Fruit fly (Drosophila melanogaster) whole organism, embryonic: ENCODE measurements around the gene fliI.
A peak's percentile ranks its signal among the peaks of the same experiment; 100 is the strongest.

ENCODE experiments used
- BtbVII ChIP-seq: fragments of 200-800 bp; sonication (Bioruptor generic); optimal IDR thresholded peaks from 3 replicates; lab custom pipeline; 2017; ENCODE audit warnings: missing biosample characterization, mild to moderate bottlenecking, missing genetic modification characterization
- CG10274 ChIP-seq: fragments of 200-800 bp; sonication (Bioruptor generic); optimal IDR thresholded peaks from 3 replicates; lab custom pipeline; 2017; ENCODE audit warnings: missing biosample characterization, mild to moderate bottlenecking, missing genetic modification characterization
- CG10462 ChIP-seq: fragments of 200-800 bp; sonication (Bioruptor generic); optimal IDR thresholded peaks from 2 replicates; lab custom pipeline; 2016; ENCODE audit warnings: missing biosample characterization, missing genetic modification characterization
- CG12236 ChIP-seq: fragments of 200-800 bp; sonication (Bioruptor generic); optimal IDR thresholded peaks from 2 replicates; lab custom pipeline; 2016; ENCODE audit warnings: missing biosample characterization, missing genetic modification characterization
- CG1233 ChIP-seq: fragments of 200-800 bp; sonication (Bioruptor generic); optimal IDR thresholded peaks from 4 replicates; lab custom pipeline; 2018; ENCODE audit warnings: missing biosample characterization, mild to moderate bottlenecking, missing genetic modification characterization
- CG12391 ChIP-seq: fragments of 200-800 bp; sonication (Bioruptor generic); optimal IDR thresholded peaks from 3 replicates; lab custom pipeline; 2018; ENCODE audit warnings: missing biosample characterization, mild to moderate bottlenecking, missing genetic modification characterization, moderate library complexity
- CG13296 ChIP-seq: fragments of 200-800 bp; sonication (Bioruptor generic); optimal IDR thresholded peaks from 3 replicates; lab custom pipeline; 2018; ENCODE audit warnings: missing biosample characterization, mild to moderate bottlenecking, missing genetic modification characterization
- CG14441 ChIP-seq: fragments of 200-800 bp; sonication (Bioruptor generic); IDR thresholded peaks from 2 replicates; pipeline ENCODE4 v1.3.6; 2022; ENCODE audit warnings: missing biosample characterization, missing genetic modification characterization
- CG15601 ChIP-seq: fragments of 200-800 bp; sonication (Bioruptor generic); optimal IDR thresholded peaks from 3 replicates; lab custom pipeline; 2019; ENCODE audit warnings: missing biosample characterization, mild to moderate bottlenecking, missing genetic modification characterization, moderate library complexity
- CG17802 ChIP-seq: fragments of 200-800 bp; sonication (Bioruptor generic); optimal IDR thresholded peaks from 2 replicates; lab custom pipeline; 2018; ENCODE audit warnings: missing biosample characterization, mild to moderate bottlenecking, missing genetic modification characterization, moderate library complexity
- CG1792 ChIP-seq: fragments of 200-800 bp; sonication (Bioruptor generic); optimal IDR thresholded peaks from 2 replicates; lab custom pipeline; 2016; ENCODE audit warnings: missing biosample characterization, missing genetic modification characterization
- CG1832 ChIP-seq: fragments of 200-800 bp; sonication (Bioruptor generic); optimal IDR thresholded peaks from 2 replicates; lab custom pipeline; 2017; ENCODE audit warnings: missing biosample characterization, mild to moderate bottlenecking, missing genetic modification characterization, inconsistent platforms
- CG18619 ChIP-seq: fragments of 200-800 bp; sonication (Bioruptor generic); optimal IDR thresholded peaks from 3 replicates; lab custom pipeline; 2017; ENCODE audit warnings: missing biosample characterization, mild to moderate bottlenecking, missing genetic modification characterization
- CG2120 ChIP-seq: fragments of 200-800 bp; sonication (Bioruptor generic); optimal IDR thresholded peaks from 3 replicates; lab custom pipeline; 2016; ENCODE audit warnings: missing biosample characterization, missing genetic modification characterization
- CG3407 ChIP-seq: fragments of 200-800 bp; sonication (Bioruptor generic); optimal IDR thresholded peaks from 2 replicates; lab custom pipeline; 2018; ENCODE audit warnings: missing biosample characterization, mild to moderate bottlenecking, missing genetic modification characterization
- CG3995 ChIP-seq: fragments of 200-800 bp; sonication (Bioruptor generic); optimal IDR thresholded peaks from 3 replicates; lab custom pipeline; 2016; ENCODE audit warnings: missing biosample characterization, missing genetic modification characterization
- CG6254 ChIP-seq: fragments of 200-800 bp; sonication (Bioruptor generic); optimal IDR thresholded peaks from 3 replicates; lab custom pipeline; 2017; ENCODE audit warnings: mild to moderate bottlenecking, missing biosample characterization, missing genetic modification reagents, missing genetic modification characterization
- CG7372 ChIP-seq: fragments of 200-800 bp; sonication (Bioruptor generic); IDR thresholded peaks from 2 replicates; pipeline ENCODE4 v1.3.6; 2022; ENCODE audit warnings: missing biosample characterization, missing genetic modification characterization
- CG7786 ChIP-seq: fragments of 200-800 bp; sonication (Bioruptor generic); optimal IDR thresholded peaks from 2 replicates; lab custom pipeline; 2016; ENCODE audit warnings: missing biosample characterization, missing genetic modification characterization
- CG7839 ChIP-seq: fragments of 200-800 bp; sonication (Bioruptor generic); optimal IDR thresholded peaks from 3 replicates; lab custom pipeline; 2018; ENCODE audit warnings: missing biosample characterization, mild to moderate bottlenecking, missing genetic modification characterization, moderate library complexity
- CG7928 ChIP-seq: fragments of 200-800 bp; sonication (Bioruptor generic); optimal IDR thresholded peaks from 2 replicates; lab custom pipeline; 2017; ENCODE audit warnings: missing biosample characterization, mild to moderate bottlenecking, missing genetic modification characterization
- CG7987 ChIP-seq: fragments of 200-800 bp; sonication (Bioruptor generic); optimal IDR thresholded peaks from 2 replicates; lab custom pipeline; 2018; ENCODE audit warnings: missing biosample characterization, mild to moderate bottlenecking, missing genetic modification characterization, moderate library complexity
- CG8281 ChIP-seq: fragments of 200-800 bp; sonication (Bioruptor generic); optimal IDR thresholded peaks from 2 replicates; lab custom pipeline; 2018; ENCODE audit warnings: missing biosample characterization, mild to moderate bottlenecking, missing genetic modification characterization, moderate library complexity
- CG8765 ChIP-seq: fragments of 200-800 bp; sonication (Bioruptor generic); IDR thresholded peaks from 2 replicates; pipeline ENCODE4 v1.3.6; 2022; ENCODE audit warnings: missing biosample characterization, missing genetic modification characterization
- CG9215 ChIP-seq: fragments of 200-800 bp; sonication (Bioruptor generic); IDR thresholded peaks from 2 replicates; pipeline ENCODE4 v1.3.6; 2022; ENCODE audit warnings: missing biosample characterization, missing genetic modification characterization
- CG9609 ChIP-seq: fragments of 200-800 bp; sonication (Bioruptor generic); optimal IDR thresholded peaks from 3 replicates; lab custom pipeline; 2016; ENCODE audit warnings: missing biosample characterization, missing genetic modification characterization
- E2f2 ChIP-seq: fragments of 200-800 bp; sonication (Bioruptor generic); IDR thresholded peaks from 2 replicates; pipeline ENCODE4 v1.3.6; 2022; ENCODE audit warnings: missing biosample characterization, missing genetic modification characterization
- Ets97D ChIP-seq: fragments of 200-800 bp; sonication (Bioruptor generic); optimal IDR thresholded peaks from 3 replicates; lab custom pipeline; 2016; ENCODE audit warnings: missing biosample characterization, missing genetic modification characterization
- GATAe ChIP-seq: fragments of 200-800 bp; sonication (Bioruptor generic); conservative IDR thresholded peaks from 2 replicates; pipeline ENCODE4 v1.3.6; 2022; ENCODE audit warnings: missing biosample characterization, missing genetic modification characterization
- Gug ChIP-seq: fragments of 200-800 bp; sonication (Bioruptor generic); IDR thresholded peaks from 4 replicates; pipeline ENCODE4 v1.3.6; 2022; ENCODE audit warnings: missing biosample characterization, missing genetic modification characterization
- Rx ChIP-seq: fragments of 200-800 bp; sonication (Bioruptor generic); IDR thresholded peaks from 2 replicates; pipeline ENCODE4 v1.3.6; 2022; ENCODE audit warnings: missing biosample characterization, missing genetic modification characterization
- Spps ChIP-seq: fragments of 200-800 bp; sonication (Bioruptor generic); optimal IDR thresholded peaks from 2 replicates; lab custom pipeline; 2018; ENCODE audit warnings: missing biosample characterization, mild to moderate bottlenecking, missing genetic modification characterization
- Sry-β ChIP-seq: fragments of 200-800 bp; sonication (Bioruptor generic); optimal IDR thresholded peaks from 2 replicates; lab custom pipeline; 2018; ENCODE audit warnings: missing biosample characterization, mild to moderate bottlenecking, missing genetic modification characterization, moderate library complexity
- Taf1 ChIP-seq: fragments of 200-800 bp; sonication (Bioruptor generic); IDR thresholded peaks from 2 replicates; pipeline ENCODE4 v1.3.6; 2022; ENCODE audit warnings: missing biosample characterization, missing genetic modification characterization
- ara ChIP-seq: fragments of 200-800 bp; sonication (Bioruptor generic); IDR thresholded peaks from 2 replicates; pipeline ENCODE4 v1.3.6; 2022; ENCODE audit warnings: missing biosample characterization, missing genetic modification characterization
- bbx ChIP-seq: fragments of 200-800 bp; sonication (Bioruptor generic); IDR thresholded peaks from 2 replicates; pipeline ENCODE4 v1.3.6; 2022; ENCODE audit warnings: missing biosample characterization, missing genetic modification characterization; ENCODE audit not compliant: partially characterized antibody
- cg ChIP-seq: fragments of 200-800 bp; sonication (Bioruptor generic); optimal IDR thresholded peaks from 3 replicates; lab custom pipeline; 2019; ENCODE audit warnings: missing biosample characterization, mild to moderate bottlenecking, missing genetic modification characterization, moderate library complexity
- ems ChIP-seq: fragments of 200-800 bp; sonication (Bioruptor generic); optimal IDR thresholded peaks from 3 replicates; lab custom pipeline; 2016; ENCODE audit warnings: missing biosample characterization, missing genetic modification characterization
- eyg ChIP-seq: fragments of 200-800 bp; sonication (Bioruptor generic); optimal IDR thresholded peaks from 3 replicates; lab custom pipeline; 2016; ENCODE audit warnings: missing biosample characterization, missing genetic modification characterization
- gcm ChIP-seq: fragments of 200-800 bp; sonication (Bioruptor generic); optimal IDR thresholded peaks from 2 replicates; lab custom pipeline; 2019; ENCODE audit warnings: missing biosample characterization, mild to moderate bottlenecking, missing genetic modification characterization, moderate library complexity
- her ChIP-seq: fragments of 200-800 bp; sonication (Bioruptor generic); optimal IDR thresholded peaks from 2 replicates; lab custom pipeline; 2016; ENCODE audit warnings: missing biosample characterization, missing genetic modification characterization
- knrl ChIP-seq: fragments of 200-800 bp; sonication (Bioruptor generic); IDR thresholded peaks from 3 replicates; pipeline ENCODE4 v1.3.6; 2022; ENCODE audit warnings: missing biosample characterization, missing genetic modification characterization; ENCODE audit not compliant: partially characterized antibody
- lmd ChIP-seq: fragments of 200-800 bp; sonication (Bioruptor generic); IDR thresholded peaks from 2 replicates; pipeline ENCODE4 v1.3.6; 2022; ENCODE audit warnings: missing biosample characterization, missing genetic modification characterization
- onecut ChIP-seq: fragments of 200-800 bp; sonication (Bioruptor generic); IDR thresholded peaks from 2 replicates; pipeline ENCODE4 v1.3.6; 2022; ENCODE audit warnings: missing biosample characterization, missing genetic modification characterization
- pnt ChIP-seq: fragments of 200-800 bp; sonication (Bioruptor generic); optimal IDR thresholded peaks from 3 replicates; lab custom pipeline; 2016; ENCODE audit warnings: missing biosample characterization, missing genetic modification characterization
- pum ChIP-seq: fragments of 200-800 bp; sonication (Bioruptor generic); optimal IDR thresholded peaks from 2 replicates; lab custom pipeline; 2016; ENCODE audit warnings: missing biosample characterization, missing genetic modification characterization
- sens-2 ChIP-seq: fragments of 200-800 bp; sonication (Bioruptor generic); IDR thresholded peaks from 2 replicates; pipeline ENCODE4 v1.3.6; 2022; ENCODE audit warnings: missing biosample characterization, missing genetic modification characterization
- sima ChIP-seq: fragments of 200-800 bp; sonication (Bioruptor generic); optimal IDR thresholded peaks from 2 replicates; lab custom pipeline; 2016; ENCODE audit warnings: missing biosample characterization, missing genetic modification characterization
- stwl ChIP-seq: fragments of 200-800 bp; sonication (Bioruptor generic); optimal IDR thresholded peaks from 3 replicates; lab custom pipeline; 2018; ENCODE audit warnings: missing biosample characterization, mild to moderate bottlenecking, missing genetic modification characterization, moderate library complexity
- yki ChIP-seq: fragments of >200 bp; optimal IDR thresholded peaks from 3 replicates; lab custom pipeline; 2018
- zf30C ChIP-seq: fragments of 200-800 bp; sonication (Bioruptor generic); optimal IDR thresholded peaks from 3 replicates; lab custom pipeline; 2018; ENCODE audit warnings: missing biosample characterization, mild to moderate bottlenecking, missing genetic modification characterization

fliI gene

dm6 chrX:21345036-21345500, 5.5 kb downstream of the fliI start, which contains the start of gene dod (continued):
- TF ChIP-seq sima (GFP tag; lab: Kevin White, UChicago) (no peak), CG17802 (tag; lab: Kevin White, UChicago) (no peak), CG6254 (GFP tag; lab: Kevin White, UChicago) (no peak), Gug (GFP tag; lab: Robert Waterston, UW) (peak; percentile 37; the same call in 1 of the 4 replicates), ara (GFP tag; lab: Robert Waterston, UW) (peak; percentile 39; the same call in 1 of the 2 replicates), Spps (tag; lab: Kevin White, UChicago) (no peak), CG18619 (GFP tag; lab: Kevin White, UChicago) (peak; percentile 29), pum (GFP tag; lab: Kevin White, UChicago) (peak; percentile 44), stwl (tag; lab: Kevin White, UChicago) (peak; percentile 70), CG1792 (peak; percentile 25), GATAe (no peak), CG15601 (peak; percentile 49), CG1233 (GFP tag; lab: Kevin White, UChicago) (no peak), CG10462 (no peak), her (peak; percentile 43), knrl (GFP tag; lab: Robert Waterston, UW) (peak; percentile 77), lmd (peak; percentile 47; the same call in 1 of the 2 replicates), yki (lab: Kevin White, UChicago) (no peak), cg (no peak), Rx (GFP tag; lab: Robert Waterston, UW) (no peak), Ets97D (GFP tag; lab: Kevin White, UChicago) (peak; percentile 65), CG10274 (GFP tag; lab: Kevin White, UChicago) (no peak), CG7839 (tag; lab: Kevin White, UChicago) (no peak), bbx (peak; percentile 83), CG7987 (GFP tag; lab: Kevin White, UChicago) (no peak), E2f2 (peak; percentile 54), Taf1 (GFP tag; lab: Robert Waterston, UW) (0 out of 2 replicates have a peak, but pooled peaks have one; percentile 16), CG8281 (no peak), eyg (GFP tag; lab: Kevin White, UChicago) (no peak), BtbVII (GFP tag; lab: Kevin White, UChicago) (peak; percentile 21), CG8765 (GFP tag; lab: Robert Waterston, UW) (no peak), zf30C (GFP tag; lab: Kevin White, UChicago) (no peak), CG2120 (peak; percentile 72), gcm (peak; percentile 11), CG3995 (GFP tag; lab: Kevin White, UChicago) (peak; percentile 12), CG1832 (GFP tag; lab: Kevin White, UChicago) (no peak), sens-2 (0 out of 2 replicates have a peak, but pooled peaks have one; percentile 13), pnt (no peak), onecut (GFP tag; lab: Robert Waterston, UW) (peak; percentile 87), CG9215 (GFP tag; lab: Robert Waterston, UW) (peak; percentile 30; the same call in 1 of the 2 replicates), CG14441 (peak; percentile 37; the same call in 1 of the 2 replicates), CG9609 (GFP tag; lab: Kevin White, UChicago) (peak; percentile 35), CG7786 (GFP tag; lab: Kevin White, UChicago) (peak; percentile 50), ems (GFP tag; lab: Kevin White, UChicago) (peak; percentile 44), CG7372 (GFP tag; lab: Robert Waterston, UW) (no peak), CG12391 (tag; lab: Kevin White, UChicago) (peak; percentile 63), CG7928 (GFP tag; lab: Kevin White, UChicago) (peak; percentile 24), Sry-β (GFP tag; lab: Kevin White, UChicago) (no peak), CG12236 (GFP tag; lab: Kevin White, UChicago) (no peak), CG3407 (GFP tag; lab: Kevin White, UChicago) (no peak), CG13296 (GFP tag; lab: Kevin White, UChicago) (peak; percentile 24)
